Fruit fly (Drosophila melanogaster): ENCODE results near the gene CG3842.
A peak's percentile ranks its signal among the peaks of the same experiment; 100 is the strongest.

CG3842 gene

DNA sequence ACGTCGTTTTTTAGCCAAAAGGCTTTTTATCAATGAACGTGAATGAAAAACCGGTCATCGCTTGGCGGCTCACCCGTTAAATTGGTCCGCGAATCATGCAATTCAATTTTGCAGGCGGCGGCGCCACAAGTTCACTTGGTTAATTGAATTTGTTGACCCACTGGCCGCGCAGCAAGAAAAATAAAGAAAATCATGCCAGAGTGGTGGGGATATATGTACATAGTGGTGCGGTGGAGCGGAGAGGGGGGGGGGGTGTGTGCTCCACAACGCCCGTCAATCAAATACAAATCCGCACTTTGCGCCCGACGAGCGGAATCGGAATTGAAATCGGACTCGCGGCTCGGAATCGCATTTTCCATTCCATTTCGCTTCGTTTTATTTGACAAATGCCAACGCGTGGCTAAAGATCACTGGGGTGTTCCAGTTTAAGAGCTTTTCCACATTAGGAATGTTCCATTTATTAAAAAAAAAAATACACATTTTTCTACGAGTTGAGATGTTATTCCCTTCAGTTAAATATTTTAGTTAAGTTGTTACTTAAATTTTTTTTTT is 20.0 kb downstream of the CG3842 start:
- no peak for TF ChIP-seq CG12236 (GFP tag; optimal IDR thresholded peaks at IDR 0.05)
- TF ChIP-seq CG34422 (GFP tag; IDR thresholded peaks at IDR 0.05): no peak
- TF ChIP-seq nom (GFP tag; optimal IDR thresholded peaks at IDR 0.05): peak; percentile 33
- TF ChIP-seq CG14050 (GFP tag; IDR thresholded peaks at IDR 0.05): no peak
- TF ChIP-seq CG11504 (tag; optimal IDR thresholded peaks at IDR 0.05): no peak
- TF ChIP-seq CG12659 (GFP tag; optimal IDR thresholded peaks at IDR 0.05): no peak
- no peak for TF ChIP-seq CG16863 (GFP tag; optimal IDR thresholded peaks at IDR 0.05)
- TF ChIP-seq chinmo (GFP tag; IDR thresholded peaks at IDR 0.05; ENCODE audit: partially characterized antibody): peak; percentile 63; the same call in 1 of the 4 replicates
- TF ChIP-seq CG14965 (GFP tag; optimal IDR thresholded peaks at IDR 0.05; ENCODE audit: borderline replicate concordance): no peak
- TF ChIP-seq row (GFP tag; IDR thresholded peaks at IDR 0.05): no peak
- no peak for TF ChIP-seq Atf6 (GFP tag; IDR thresholded peaks at IDR 0.05)
- no peak for TF ChIP-seq Bdp1 (GFP tag; optimal IDR thresholded peaks at IDR 0.05)
- no peak for TF ChIP-seq Sry-β (GFP tag; optimal IDR thresholded peaks at IDR 0.05)
- no peak for TF ChIP-seq CG17829 (tag; optimal IDR thresholded peaks at IDR 0.05)
- no peak for TF ChIP-seq CG1529 (GFP tag; optimal IDR thresholded peaks at IDR 0.05)
- TF ChIP-seq HLH4C (GFP tag; IDR thresholded peaks at IDR 0.05; ENCODE audit: partially characterized antibody): no peak
- no peak for TF ChIP-seq wdn (GFP tag; IDR thresholded peaks at IDR 0.05)
- TF ChIP-seq CkIIα-i1 (GFP tag; IDR thresholded peaks at IDR 0.05): no peak
- no peak for TF ChIP-seq CG12769 (tag; optimal IDR thresholded peaks at IDR 0.05)
- TF ChIP-seq hkb (optimal IDR thresholded peaks at IDR 0.05): no peak
- TF ChIP-seq hkb (GFP tag; IDR thresholded peaks at IDR 0.05): no peak
- TF ChIP-seq Rx (GFP tag; IDR thresholded peaks at IDR 0.05): no peak
- peak; percentile 10; the same call in 1 of the 2 replicates for TF ChIP-seq Drgx (GFP tag; IDR thresholded peaks at IDR 0.05)
- no peak for TF ChIP-seq fd64A (GFP tag; optimal IDR thresholded peaks at IDR 0.05)
- peak; percentile 75 for TF ChIP-seq crol (GFP tag; IDR thresholded peaks at IDR 0.05)
- TF ChIP-seq Optix (GFP tag; IDR thresholded peaks at IDR 0.05): 0 out of 3 replicates have a peak, but pooled peaks have one; percentile 5

DNA sequence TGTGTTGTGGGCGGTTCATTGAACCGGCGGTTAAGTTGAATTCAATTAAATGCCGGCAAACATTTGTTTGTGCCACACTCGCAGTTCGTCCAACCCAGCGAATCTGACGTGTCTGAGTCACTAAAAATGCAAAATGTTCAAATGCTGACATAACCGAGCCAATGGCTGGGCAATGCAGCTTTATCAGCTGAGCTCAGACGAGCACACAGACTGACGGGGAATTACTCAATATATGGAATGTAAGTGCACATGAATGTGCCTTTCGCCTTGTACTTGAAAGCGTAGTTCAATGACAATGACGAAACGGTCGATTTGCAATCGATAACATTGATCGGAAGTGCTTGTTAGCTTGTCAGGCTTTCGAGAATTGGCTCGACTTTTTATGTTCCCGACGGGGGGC is 20.6 kb downstream of the CG3842 start:
- no peak for TF ChIP-seq trem (tag; optimal IDR thresholded peaks at IDR 0.05)
- no peak for TF ChIP-seq CG3281 (GFP tag; optimal IDR thresholded peaks at IDR 0.05)
- peak in 1 of 2 experiments; percentile 17 for TF ChIP-seq Pdp1 (GFP tag; optimal IDR thresholded peaks at IDR 0.05)

- no peak for TF ChIP-seq CoRest (tag; optimal IDR thresholded peaks at IDR 0.05)
- TF ChIP-seq Hand (GFP tag; optimal IDR thresholded peaks at IDR 0.05): no peak
- no peak for TF ChIP-seq Myb (GFP tag; optimal IDR thresholded peaks at IDR 0.05)
- TF ChIP-seq CG17612 (GFP tag; IDR thresholded peaks at IDR 0.05): no peak
- no peak for TF ChIP-seq tap (tag; optimal IDR thresholded peaks at IDR 0.05)
- no peak for TF ChIP-seq twi (tag; optimal IDR thresholded peaks at IDR 0.05)
- TF ChIP-seq stwl (tag; optimal IDR thresholded peaks at IDR 0.05): peak; percentile 100
- TF ChIP-seq nerfin-2 (GFP tag; IDR thresholded peaks at IDR 0.05; ENCODE audit: partially characterized antibody): no peak
- TF ChIP-seq row (GFP tag; IDR thresholded peaks at IDR 0.05): no peak; the same call in 2 of the 3 replicates
- TF ChIP-seq CG11560 (tag; IDR thresholded peaks at IDR 0.05): no peak
- no peak for TF ChIP-seq CG5180 (GFP tag; optimal IDR thresholded peaks at IDR 0.05)
- no peak for TF ChIP-seq CG12769 (tag; optimal IDR thresholded peaks at IDR 0.05)
- no peak for TF ChIP-seq nom (GFP tag; optimal IDR thresholded peaks at IDR 0.05)
- TF ChIP-seq CG16815 (GFP tag; optimal IDR thresholded peaks at IDR 0.05): no peak
- no peak for TF ChIP-seq bab2 (GFP tag; optimal IDR thresholded peaks at IDR 0.05)
- peak; percentile 34; the same call in 1 of the 3 replicates for TF ChIP-seq Doc3 (GFP tag; IDR thresholded peaks at IDR 0.05; ENCODE audit: partially characterized antibody)
- TF ChIP-seq unc-4 (GFP tag; IDR thresholded peaks at IDR 0.05; ENCODE audit: partially characterized antibody): peak; percentile 27; the same call in 1 of the 2 replicates
- no peak for TF ChIP-seq mirr (GFP tag; optimal IDR thresholded peaks at IDR 0.05)
- peak; percentile 23; the same call in 1 of the 2 replicates for TF ChIP-seq hbn (GFP tag; IDR thresholded peaks at IDR 0.05; ENCODE audit: partially characterized antibody)
- TF ChIP-seq ase (GFP tag; IDR thresholded peaks at IDR 0.05): no peak
- peak; percentile 14 for TF ChIP-seq pzg (GFP tag; optimal IDR thresholded peaks at IDR 0.05)
- no peak for TF ChIP-seq dmrt11E (tag; optimal IDR thresholded peaks at IDR 0.05)
- TF ChIP-seq CG16863 (GFP tag; optimal IDR thresholded peaks at IDR 0.05): no peak
Measured at dm6 chrX:6361215-6361614, 23.7 kb downstream of the CG3842 start.

Measured in whole organism, embryonic.